Worm (Caenorhabditis elegans) whole organism, mixed stage, embryonic: ENCODE results near the gene glp-1.

ENCODE experiments used
- bed-3 ChIP-seq: fragments of 200-800 bp; sonication (Bioruptor generic); optimal IDR thresholded peaks from 3 replicates; lab custom pipeline; 2018; ENCODE audit warnings: mild to moderate bottlenecking, missing genetic modification characterization, moderate library complexity, missing compliant biosample characterization
- ceh-43 ChIP-seq: fragments of 200-800 bp; sonication (Bioruptor generic); optimal IDR thresholded peaks from 2 replicates; lab custom pipeline; 2018; ENCODE audit warnings: mild to moderate bottlenecking, missing genetic modification characterization, moderate library complexity, missing compliant biosample characterization
- elt-1 ChIP-seq: sonication (generic microtip); optimal IDR thresholded peaks from 2 replicates; lab custom pipeline; 2017; ENCODE audit warnings: missing genetic modification characterization, mild to moderate bottlenecking, missing compliant biosample characterization, antibody characterized with exemption, moderate library complexity, borderline replicate concordance; ENCODE audit not compliant: insufficient read depth
- elt-3 ChIP-seq: fragments of 150-350 bp; optimal IDR thresholded peaks from 2 replicates; lab custom pipeline; 2014; ENCODE audit warnings: missing biosample characterization, missing genetic modification characterization
- lsy-2 ChIP-seq: fragments of 150-350 bp; optimal IDR thresholded peaks from 2 replicates; lab custom pipeline; 2014; ENCODE audit warnings: missing biosample characterization, missing genetic modification characterization
- mab-5 ChIP-seq: fragments of 150-350 bp; optimal IDR thresholded peaks from 2 replicates; lab custom pipeline; 2014; ENCODE audit warnings: missing biosample characterization, missing genetic modification characterization
- mep-1 ChIP-seq: fragments of 150-350 bp; optimal IDR thresholded peaks from 2 replicates; lab custom pipeline; 2017; ENCODE audit warnings: missing biosample characterization, missing genetic modification reagents, missing genetic modification characterization, inconsistent platforms
- pha-4 ChIP-seq: fragments of 150-350 bp; optimal IDR thresholded peaks from 2 replicates; lab custom pipeline; 2018; ENCODE audit warnings: missing biosample characterization, missing genetic modification reagents, missing genetic modification characterization
- sem-2 ChIP-seq: fragments of 200-800 bp; sonication (Bioruptor generic); optimal IDR thresholded peaks from 2 replicates; lab custom pipeline; 2018; ENCODE audit warnings: mild to moderate bottlenecking, missing genetic modification characterization, missing compliant biosample characterization
- unc-39 ChIP-seq: fragments of 150-350 bp; optimal IDR thresholded peaks from 2 replicates; lab custom pipeline; 2014; ENCODE audit warnings: missing biosample characterization, missing genetic modification characterization
- unc-62 ChIP-seq: fragments of 150-350 bp; optimal IDR thresholded peaks from 2 replicates; lab custom pipeline; 2014; ENCODE audit warnings: missing biosample characterization, missing genetic modification reagents, missing genetic modification characterization

ce11 chrIII:9045838-9046237 lies 46.2 kb upstream of the glp-1 start, which contains the start of gene R107.2:
- TF ChIP-seq elt-1 (tag; lab: Kevin White, UChicago) (no peak), sem-2 (GFP tag; lab: Kevin White, UChicago) (no peak), unc-62 (no peak), elt-3 (tag; lab: Kevin White, UChicago) (no peak), pha-4 (tag; lab: Kevin White, UChicago) (no peak), mep-1 (tag; lab: Kevin White, UChicago) (no peak), ceh-43 (no peak), bed-3 (no peak), mab-5 (no peak), lsy-2 (tag; lab: Kevin White, UChicago) (no peak), unc-39 (no peak)
